Worm (Caenorhabditis elegans) whole organism, young adult: Measurements from ENCODE around the gene vps-33.1.

Experiments used
- F10E7.11 ChIP-seq: sonication (generic microtip); optimal IDR thresholded peaks from 2 replicates; lab custom pipeline; 2017; ENCODE audit warnings: mild to moderate bottlenecking, missing genetic modification characterization, moderate library complexity, missing compliant biosample characterization
- T07F8.4 ChIP-seq: sonication (generic microtip); optimal IDR thresholded peaks from 2 replicates; lab custom pipeline; 2016; ENCODE audit warnings: mild to moderate bottlenecking, missing genetic modification characterization, moderate library complexity, missing compliant biosample characterization
- Y56A3A.18 ChIP-seq: fragments of 200-800 bp; sonication (Bioruptor generic); IDR thresholded peaks from 2 replicates; pipeline ENCODE4 v1.3.6; 2022; ENCODE audit warnings: missing genetic modification reagents, missing genetic modification characterization, missing compliant biosample characterization
- nfya-1 ChIP-seq: sonication (generic microtip); optimal IDR thresholded peaks from 2 replicates; lab custom pipeline; 2017; ENCODE audit warnings: antibody characterized with exemption, missing compliant biosample characterization, missing genetic modification characterization, borderline replicate concordance; ENCODE audit not compliant: insufficient read depth
- nfya-2 ChIP-seq: fragments of 200-800 bp; sonication (Bioruptor generic); IDR thresholded peaks from 2 replicates; pipeline ENCODE4 v1.3.6; 2022; ENCODE audit warnings: missing genetic modification reagents, missing genetic modification characterization, missing compliant biosample characterization
- nhr-27 ChIP-seq: fragments of 200-800 bp; sonication (Bioruptor generic); optimal IDR thresholded peaks from 2 replicates; lab custom pipeline; 2018; ENCODE audit warnings: mild to moderate bottlenecking, missing genetic modification characterization, moderate library complexity, missing compliant biosample characterization
- sea-2 ChIP-seq: fragments of 200-800 bp; sonication (Bioruptor generic); IDR thresholded peaks from 2 replicates; pipeline ENCODE4 v1.3.6; 2022; ENCODE audit warnings: missing genetic modification characterization, missing compliant biosample characterization
- tlf-1 ChIP-seq: fragments of 200-800 bp; sonication (Bioruptor generic); optimal IDR thresholded peaks from 2 replicates; lab custom pipeline; 2018; ENCODE audit warnings: mild to moderate bottlenecking, missing genetic modification characterization, missing compliant biosample characterization
- xnd-1 ChIP-seq: sonication (generic microtip); optimal IDR thresholded peaks from 2 replicates; lab custom pipeline; 2016; ENCODE audit warnings: missing genotype, missing genetic modification reagents, missing genetic modification characterization, missing compliant biosample characterization

DNA sequence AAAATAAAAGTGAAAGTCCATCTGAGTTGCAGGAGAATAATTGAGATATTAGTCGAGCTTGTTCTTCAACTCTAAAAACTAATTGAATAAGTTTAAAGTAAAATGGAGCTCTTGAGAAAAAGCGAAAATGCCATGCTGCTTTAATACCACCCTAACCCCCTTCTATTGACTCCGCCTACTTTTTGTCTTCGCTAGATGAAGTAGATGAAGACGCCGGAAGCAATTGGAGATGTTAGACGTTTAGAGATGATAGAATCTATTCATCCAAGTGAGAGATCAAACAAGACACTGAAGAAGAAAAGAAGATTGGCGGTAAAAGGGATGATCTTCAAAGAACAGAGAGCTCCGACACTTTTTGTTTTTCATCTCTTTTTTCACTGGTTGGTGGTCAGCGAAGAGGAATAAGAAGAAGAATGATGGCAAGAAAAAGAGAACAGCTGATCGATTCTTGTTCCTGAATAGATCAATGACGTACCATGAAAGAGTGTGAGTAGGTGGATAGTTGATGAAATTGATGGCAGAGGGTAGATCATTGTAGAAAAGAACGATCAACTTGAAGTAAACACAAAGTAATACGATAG is 46.2 kb upstream of the vps-33.1 start:
- TF ChIP-seq xnd-1 (no peak), sea-2 (GFP tag; lab: Robert Waterston, UW) (no peak), nhr-27 (tag; lab: Kevin White, UChicago) (no peak), nfya-2 (GFP tag; lab: Robert Waterston, UW) (no peak), F10E7.11 (tag; lab: Kevin White, UChicago) (no peak), nfya-1 (tag; lab: Kevin White, UChicago) (no peak), T07F8.4 (tag; lab: Kevin White, UChicago) (no peak), Y56A3A.18 (GFP tag; lab: Robert Waterston, UW) (no peak), tlf-1 (no peak)
